Worm (Caenorhabditis elegans) whole organism, young adult: ENCODE data around the gene Y41D4A.4.

Experiments used
- C06A6.2 ChIP-seq: fragments of 200-800 bp; sonication (Bioruptor generic); conservative IDR thresholded peaks from 2 replicates; pipeline ENCODE4 v1.3.6; 2022; ENCODE audit warnings: missing genetic modification characterization, missing compliant biosample characterization
- C17E4.6 ChIP-seq: fragments of 200-800 bp; sonication (Bioruptor generic); IDR thresholded peaks from 2 replicates; pipeline ENCODE4 v1.3.6; 2022; ENCODE audit warnings: missing genetic modification reagents, missing genetic modification characterization, missing compliant biosample characterization
- D2030.7 ChIP-seq: fragments of 200-800 bp; sonication (Bioruptor generic); IDR thresholded peaks from 2 replicates; pipeline ENCODE4 v1.3.6; 2022; ENCODE audit warnings: missing genetic modification reagents, missing genetic modification characterization, missing compliant biosample characterization
- F10E7.11 ChIP-seq: sonication (generic microtip); optimal IDR thresholded peaks from 2 replicates; lab custom pipeline; 2017; ENCODE audit warnings: mild to moderate bottlenecking, missing genetic modification characterization, moderate library complexity, missing compliant biosample characterization
- F49E8.2 ChIP-seq: sonication (generic microtip); optimal IDR thresholded peaks from 3 replicates; lab custom pipeline; 2017; ENCODE audit warnings: missing genetic modification characterization, mild to moderate bottlenecking, missing compliant biosample characterization, antibody characterized with exemption, moderate library complexity; ENCODE audit not compliant: insufficient read depth
- F57A8.1 ChIP-seq: fragments of 200-800 bp; sonication (Bioruptor generic); optimal IDR thresholded peaks from 2 replicates; lab custom pipeline; 2018; ENCODE audit warnings: mild to moderate bottlenecking, missing genetic modification characterization, moderate library complexity, missing compliant biosample characterization
- F57C9.4 ChIP-seq: sonication (generic microtip); optimal IDR thresholded peaks from 2 replicates; lab custom pipeline; 2017; ENCODE audit warnings: mild to moderate bottlenecking, missing genetic modification characterization, missing compliant biosample characterization
- K11D2.4 ChIP-seq: fragments of 200-800 bp; sonication (Bioruptor generic); IDR thresholded peaks from 2 replicates; pipeline ENCODE4 v1.3.6; 2022; ENCODE audit warnings: missing genetic modification reagents, missing genetic modification characterization, missing compliant biosample characterization
- T26A5.8 ChIP-seq: sonication (generic microtip); optimal IDR thresholded peaks from 2 replicates; lab custom pipeline; 2016; ENCODE audit warnings: missing genetic modification characterization, missing compliant biosample characterization
- Y53G8AR.9 ChIP-seq: fragments of 200-800 bp; sonication (Bioruptor generic); conservative IDR thresholded peaks from 2 replicates; pipeline ENCODE4 v1.3.6; 2022; ENCODE audit warnings: missing genetic modification reagents, missing genetic modification characterization, missing compliant biosample characterization
- Y67H2A.10 ChIP-seq: fragments of 200-800 bp; sonication (Bioruptor generic); conservative IDR thresholded peaks from 2 replicates; pipeline ENCODE4 v1.3.6; 2022; ENCODE audit warnings: missing genetic modification reagents, missing genetic modification characterization, missing compliant biosample characterization
- attf-5 ChIP-seq: fragments of 200-800 bp; sonication (Bioruptor generic); optimal IDR thresholded peaks from 2 replicates; lab custom pipeline; 2018; ENCODE audit warnings: mild to moderate bottlenecking, missing genetic modification characterization, missing compliant biosample characterization
- bed-1 ChIP-seq: fragments of 200-800 bp; sonication (Bioruptor generic); IDR thresholded peaks from 2 replicates; pipeline ENCODE4 v1.3.6; 2022; ENCODE audit warnings: missing genetic modification reagents, missing genetic modification characterization, missing compliant biosample characterization
- ceh-100 ChIP-seq: fragments of 200-800 bp; sonication (Bioruptor generic); IDR thresholded peaks from 2 replicates; pipeline ENCODE4 v1.3.6; 2022; ENCODE audit warnings: missing genetic modification reagents, missing genetic modification characterization, missing compliant biosample characterization
- ceh-27 ChIP-seq: fragments of 200-800 bp; sonication (Bioruptor generic); optimal IDR thresholded peaks from 2 replicates; lab custom pipeline; 2018; ENCODE audit warnings: mild to moderate bottlenecking, missing genetic modification characterization, moderate library complexity, missing compliant biosample characterization
- ceh-58 ChIP-seq: fragments of 200-800 bp; sonication (Bioruptor generic); IDR thresholded peaks from 2 replicates; pipeline ENCODE4 v1.3.6; 2022; ENCODE audit warnings: missing genetic modification characterization, missing compliant biosample characterization
- ceh-79 ChIP-seq: sonication (generic microtip); optimal IDR thresholded peaks from 2 replicates; lab custom pipeline; 2017; ENCODE audit warnings: mild to moderate bottlenecking, missing genetic modification characterization, missing compliant biosample characterization
- ceh-91 ChIP-seq: fragments of 200-800 bp; sonication (Bioruptor generic); IDR thresholded peaks from 2 replicates; pipeline ENCODE4 v1.3.6; 2022; ENCODE audit warnings: missing genetic modification reagents, missing genetic modification characterization, missing compliant biosample characterization
- chd-7 ChIP-seq: sonication (generic microtip); optimal IDR thresholded peaks from 2 replicates; lab custom pipeline; 2016; ENCODE audit warnings: mild to moderate bottlenecking, missing genetic modification characterization, moderate library complexity, missing compliant biosample characterization
- dox-1 ChIP-seq: fragments of 200-800 bp; sonication (Bioruptor generic); IDR thresholded peaks from 2 replicates; pipeline ENCODE4 v1.3.6; 2022; ENCODE audit warnings: missing genetic modification reagents, missing genetic modification characterization, missing compliant biosample characterization
- dpff-1 ChIP-seq: sonication (generic microtip); optimal IDR thresholded peaks from 2 replicates; lab custom pipeline; 2017; ENCODE audit warnings: mild to moderate bottlenecking, missing genetic modification characterization, missing compliant biosample characterization
- egl-18 ChIP-seq: fragments of 200-800 bp; sonication (Bioruptor generic); IDR thresholded peaks from 2 replicates; pipeline ENCODE4 v1.3.6; 2022; ENCODE audit warnings: missing genetic modification reagents, missing genetic modification characterization, missing compliant biosample characterization
- egrh-3 ChIP-seq: fragments of 200-800 bp; sonication (Bioruptor generic); IDR thresholded peaks from 2 replicates; pipeline ENCODE4 v1.3.6; 2022; ENCODE audit warnings: missing genetic modification reagents, missing genetic modification characterization, missing compliant biosample characterization
- let-526 ChIP-seq: fragments of 200-800 bp; sonication (Bioruptor generic); IDR thresholded peaks from 2 replicates; pipeline ENCODE4 v1.3.6; 2022; ENCODE audit warnings: missing genetic modification reagents, missing genetic modification characterization, missing compliant biosample characterization
- lin-26 ChIP-seq: fragments of 200-800 bp; sonication (Bioruptor generic); IDR thresholded peaks from 2 replicates; pipeline ENCODE4 v1.3.6; 2022; ENCODE audit warnings: missing genetic modification reagents, missing genetic modification characterization, missing compliant biosample characterization
- lin-35 ChIP-seq, 3 experiments: fragments of 150-350 bp in 2 of 3; sonication (generic microtip) in 1 of 3; optimal IDR thresholded peaks; 2 replicates each; lab custom pipeline; 2014 to 2018; ENCODE audit warnings: missing biosample characterization in 3 of 3, missing genetic modification characterization in 3 of 3, missing genetic modification reagents in 3 of 3
- lin-40 ChIP-seq: sonication (generic microtip); optimal IDR thresholded peaks from 2 replicates; lab custom pipeline; 2016; ENCODE audit warnings: missing genetic modification characterization, mild to moderate bottlenecking, missing compliant biosample characterization, missing genotype, missing genetic modification reagents
- madf-3 ChIP-seq: fragments of 200-800 bp; sonication (Bioruptor generic); IDR thresholded peaks from 2 replicates; pipeline ENCODE4 v1.3.6; 2022; ENCODE audit warnings: missing genetic modification reagents, missing genetic modification characterization, missing compliant biosample characterization
- mcd-1 ChIP-seq: fragments of 200-800 bp; sonication (Bioruptor generic); IDR thresholded peaks from 2 replicates; pipeline ENCODE4 v1.3.6; 2022; ENCODE audit warnings: missing genetic modification reagents, missing genetic modification characterization, missing compliant biosample characterization
- mxl-1 ChIP-seq: sonication (generic microtip); optimal IDR thresholded peaks from 2 replicates; lab custom pipeline; 2016; ENCODE audit warnings: missing genetic modification characterization, missing compliant biosample characterization
- nfya-1 ChIP-seq: sonication (generic microtip); optimal IDR thresholded peaks from 2 replicates; lab custom pipeline; 2017; ENCODE audit warnings: antibody characterized with exemption, missing compliant biosample characterization, missing genetic modification characterization, borderline replicate concordance; ENCODE audit not compliant: insufficient read depth
- nhr-120 ChIP-seq: fragments of 200-800 bp; sonication (Bioruptor generic); IDR thresholded peaks from 2 replicates; pipeline ENCODE4 v1.3.6; 2022; ENCODE audit warnings: missing genetic modification characterization, missing compliant biosample characterization
- nhr-90 ChIP-seq: sonication (generic microtip); optimal IDR thresholded peaks from 2 replicates; lab custom pipeline; 2016; ENCODE audit warnings: missing genotype, mild to moderate bottlenecking, missing genetic modification characterization, missing compliant biosample characterization
- rpc-1 ChIP-seq, 2 experiments: fragments of 150-350 bp in 1 of 2; sonication (generic microtip) in 1 of 2; optimal IDR thresholded peaks; 2 replicates each; lab custom pipeline; 2014 to 2018; ENCODE audit warnings: missing biosample characterization in 1 of 2, missing genetic modification characterization in 1 of 2, missing genetic modification reagents in 1 of 2, missing genotype in 1 of 2
- sdz-38 ChIP-seq: sonication (generic microtip); optimal IDR thresholded peaks from 2 replicates; lab custom pipeline; 2016; ENCODE audit warnings: missing genotype, missing genetic modification characterization, missing compliant biosample characterization
- snpc-1.1 ChIP-seq: sonication (generic microtip); optimal IDR thresholded peaks from 2 replicates; lab custom pipeline; 2017; ENCODE audit warnings: missing genetic modification characterization, mild to moderate bottlenecking, missing compliant biosample characterization, antibody characterized with exemption, moderate library complexity, missing genotype, missing genetic modification reagents; ENCODE audit not compliant: insufficient read depth
- snpc-1.3 ChIP-seq: sonication (generic microtip); optimal IDR thresholded peaks from 2 replicates; lab custom pipeline; 2017; ENCODE audit warnings: missing genetic modification characterization, mild to moderate bottlenecking, missing compliant biosample characterization, antibody characterized with exemption, moderate library complexity, missing genotype, missing genetic modification reagents; ENCODE audit not compliant: insufficient read depth
- snpc-3.4 ChIP-seq: sonication (generic microtip); optimal IDR thresholded peaks from 2 replicates; lab custom pipeline; 2017; ENCODE audit warnings: missing genetic modification characterization, mild to moderate bottlenecking, missing compliant biosample characterization, antibody characterized with exemption, moderate library complexity, missing genotype, missing genetic modification reagents
- zfh-2 ChIP-seq: fragments of 200-800 bp; sonication (Bioruptor generic); conservative IDR thresholded peaks from 2 replicates; pipeline ENCODE4 v1.3.6; 2022; ENCODE audit warnings: missing genetic modification reagents, missing genetic modification characterization, missing compliant biosample characterization
- ztf-26 ChIP-seq: sonication (generic microtip); optimal IDR thresholded peaks from 2 replicates; lab custom pipeline; 2017; ENCODE audit warnings: missing genetic modification characterization, missing compliant biosample characterization

Gene Y41D4A.4

ce11 chrIV:1721610-1722009 lies 24.2 kb upstream of the Y41D4A.4 start (continued):
- TF ChIP-seq attf-5 (no peak), let-526 (GFP tag; lab: Robert Waterston, UW) (0 out of 2 replicates have a peak, but pooled peaks have one; percentile 7), lin-35 (GFP tag; optimal IDR thresholded peaks at IDR 0.05; lab: Kevin White, UChicago) (no peak), F57C9.4 (tag; lab: Kevin White, UChicago) (no peak), snpc-1.1 (no peak), nhr-90 (no peak), ceh-79 (tag; lab: Kevin White, UChicago) (no peak), ceh-27 (GFP tag; lab: Kevin White, UChicago) (no peak)

- TF ChIP-seq ceh-58 (GFP tag; lab: Robert Waterston, UW) (0 out of 2 replicates have a peak, but pooled peaks have one; percentile 23), dox-1 (GFP tag; lab: Robert Waterston, UW) (0 out of 2 replicates have a peak, but pooled peaks have one; percentile 22), mcd-1 (GFP tag; lab: Robert Waterston, UW) (peak; percentile 55), K11D2.4 (0 out of 2 replicates have a peak, but pooled peaks have one; percentile 19), zfh-2 (peak; percentile 70), lin-26 (GFP tag; lab: Robert Waterston, UW) (peak; percentile 84), egrh-3 (GFP tag; lab: Robert Waterston, UW) (peak; percentile 98), Y53G8AR.9 (0 out of 2 replicates have a peak, but pooled peaks have one; percentile 19), ceh-91 (GFP tag; lab: Robert Waterston, UW) (0 out of 2 replicates have a peak, but pooled peaks have one; percentile 10), bed-1 (GFP tag; lab: Robert Waterston, UW) (0 out of 2 replicates have a peak, but pooled peaks have one; percentile 23)
- TF ChIP-seq, all 124 proteins: peak for 10; not testable (repeated sequence) for 114
These were observed 23.3 kb upstream of the Y41D4A.4 start for ce11 chrIV:1722463-1722862.

ce11 chrIV:1722953-1723352 lies 22.8 kb upstream of the Y41D4A.4 start:
- TF ChIP-seq ceh-100 (GFP tag; lab: Robert Waterston, UW) (no peak), nfya-1 (no peak), ceh-27 (GFP tag; lab: Kevin White, UChicago) (no peak), sdz-38 (tag; lab: Kevin White, UChicago) (no peak), snpc-3.4 (tag; lab: Kevin White, UChicago) (no peak), ceh-79 (tag; lab: Kevin White, UChicago) (no peak), dox-1 (GFP tag; lab: Robert Waterston, UW) (no peak), ztf-26 (tag; lab: Kevin White, UChicago) (peak; percentile 31), snpc-1.1 (no peak), D2030.7 (no peak), rpc-1 (optimal IDR thresholded peaks at IDR 0.05; lab: Kevin White, UChicago) (no peak), rpc-1 (tag; optimal IDR thresholded peaks at IDR 0.05; lab: Kevin White, UChicago) (no peak), nhr-120 (GFP tag; lab: Robert Waterston, UW) (no peak), let-526 (GFP tag; lab: Robert Waterston, UW) (no peak), T26A5.8 (tag; lab: Kevin White, UChicago) (no peak), K11D2.4 (peak; percentile 25; the same call in 1 of the 2 replicates), C06A6.2 (GFP tag; lab: Robert Waterston, UW) (no peak), lin-26 (GFP tag; lab: Robert Waterston, UW) (peak; percentile 10), lin-40 (tag; lab: Kevin White, UChicago) (peak; percentile 18), C17E4.6 (no peak), dpff-1 (tag; lab: Kevin White, UChicago) (no peak), egl-18 (GFP tag; lab: Robert Waterston, UW) (no peak)

ce11 chrIV:1724283-1724682 lies 21.5 kb upstream of the Y41D4A.4 start, which contains the start of gene epic-3:
epic-3 (minus strand) TSS chrIV:1724383.
- TF ChIP-seq F10E7.11 (tag; lab: Kevin White, UChicago): no peak
- no peak for TF ChIP-seq madf-3 (GFP tag; lab: Robert Waterston, UW)
- TF ChIP-seq F57A8.1: no peak
- TF ChIP-seq snpc-1.3 (tag; lab: Kevin White, UChicago): no peak
- TF ChIP-seq mxl-1: no peak
- TF ChIP-seq Y67H2A.10 (GFP tag; lab: Robert Waterston, UW): no peak
- TF ChIP-seq ceh-91 (GFP tag; lab: Robert Waterston, UW): no peak
- TF ChIP-seq chd-7 (tag; lab: Kevin White, UChicago): no peak
- TF ChIP-seq F49E8.2 (tag; lab: Kevin White, UChicago): no peak
